Worm (Caenorhabditis elegans) whole organism, midembryonic: ENCODE results near the gene spe-10.

Experiments
- T22C8.4 ChIP-seq: fragments of 200-800 bp; sonication (Bioruptor generic); IDR thresholded peaks from 2 replicates; pipeline ENCODE4 v1.3.6; 2022; ENCODE audit warnings: missing genetic modification characterization, missing compliant biosample characterization
- cog-1 ChIP-seq: sonication (generic microtip); optimal IDR thresholded peaks from 2 replicates; lab custom pipeline; 2016; ENCODE audit warnings: missing genetic modification characterization, missing compliant biosample characterization
- flt-1 ChIP-seq: fragments of 200-800 bp; sonication (Bioruptor generic); IDR thresholded peaks from 2 replicates; pipeline ENCODE4 v1.3.6; 2022; ENCODE audit warnings: missing genetic modification characterization, missing compliant biosample characterization
- klf-2 ChIP-seq: fragments of 200-800 bp; sonication (Bioruptor generic); conservative IDR thresholded peaks from 2 replicates; pipeline ENCODE4 v1.3.6; 2022; ENCODE audit warnings: missing genetic modification reagents, missing genetic modification characterization, missing compliant biosample characterization
- med-1 ChIP-seq: sonication (generic microtip); optimal IDR thresholded peaks from 2 replicates; lab custom pipeline; 2017; ENCODE audit warnings: missing genetic modification characterization, mild to moderate bottlenecking, missing compliant biosample characterization, antibody characterized with exemption, missing genetic modification reagents; ENCODE audit not compliant: insufficient read depth
- ref-1 ChIP-seq: fragments of 200-800 bp; sonication (Bioruptor generic); conservative IDR thresholded peaks from 2 replicates; pipeline ENCODE4 v1.3.6; 2022; ENCODE audit warnings: missing genetic modification reagents, missing genetic modification characterization, missing compliant biosample characterization
- tab-1 ChIP-seq: fragments of 200-800 bp; sonication (Bioruptor generic); IDR thresholded peaks from 2 replicates; pipeline ENCODE4 v1.3.6; 2022; ENCODE audit warnings: missing genetic modification characterization, missing compliant biosample characterization
- ztf-23 ChIP-seq: fragments of 200-800 bp; sonication (Bioruptor generic); IDR thresholded peaks from 2 replicates; pipeline ENCODE4 v1.3.6; 2022; ENCODE audit warnings: missing genetic modification reagents, missing genetic modification characterization, missing compliant biosample characterization
- ztf-29 ChIP-seq: fragments of 200-800 bp; sonication (Bioruptor generic); IDR thresholded peaks from 2 replicates; pipeline ENCODE4 v1.3.6; 2022; ENCODE audit warnings: missing genetic modification reagents, missing genetic modification characterization, missing compliant biosample characterization

Gene spe-10

ce11 chrV:10426253-10426652 is 42.2 kb downstream of the spe-10 start, which contains the start of gene apc-10:
apc-10 (minus strand) TSS chrV:10426353.
- TF ChIP-seq klf-2 (GFP tag; lab: Robert Waterston, UW) (no peak), ref-1 (no peak), flt-1 (GFP tag; lab: Robert Waterston, UW) (no peak), ztf-29 (no peak), T22C8.4 (GFP tag; lab: Robert Waterston, UW) (no peak), ztf-23 (GFP tag; lab: Robert Waterston, UW) (no peak), med-1 (GFP tag; lab: Kevin White, UChicago) (no peak), cog-1 (tag; lab: Kevin White, UChicago) (no peak), tab-1 (no peak)

ce11 chrV:10428608-10429007 is 44.6 kb downstream of the spe-10 start, which contains the start of gene tag-314:
tag-314 (minus strand) TSS chrV:10428708.
- no peak for TF ChIP-seq ref-1
- TF ChIP-seq cog-1 (tag; lab: Kevin White, UChicago): no peak
- TF ChIP-seq flt-1 (GFP tag; lab: Robert Waterston, UW): no peak
- TF ChIP-seq tab-1: no peak
- TF ChIP-seq med-1 (GFP tag; lab: Kevin White, UChicago): no peak
- no peak for TF ChIP-seq ztf-23 (GFP tag; lab: Robert Waterston, UW)
- TF ChIP-seq klf-2 (GFP tag; lab: Robert Waterston, UW): no peak
- TF ChIP-seq ztf-29: no peak
- no peak for TF ChIP-seq T22C8.4 (GFP tag; lab: Robert Waterston, UW)

- TF ChIP-seq cog-1 (tag; lab: Kevin White, UChicago): no peak
- no peak for TF ChIP-seq klf-2 (GFP tag; lab: Robert Waterston, UW)
- no peak for TF ChIP-seq ref-1
- TF ChIP-seq ztf-29: no peak
- TF ChIP-seq T22C8.4 (GFP tag; lab: Robert Waterston, UW): no peak
- no peak for TF ChIP-seq med-1 (GFP tag; lab: Kevin White, UChicago)
- TF ChIP-seq tab-1: no peak
- no peak for TF ChIP-seq ztf-23 (GFP tag; lab: Robert Waterston, UW)
- TF ChIP-seq flt-1 (GFP tag; lab: Robert Waterston, UW): no peak
Observed at ce11 chrV:10432607-10433006, 48.6 kb downstream of the spe-10 start.

- TF ChIP-seq med-1 (GFP tag; lab: Kevin White, UChicago): no peak
- TF ChIP-seq flt-1 (GFP tag; lab: Robert Waterston, UW): no peak
- no peak for TF ChIP-seq ztf-23 (GFP tag; lab: Robert Waterston, UW)
- no peak for TF ChIP-seq tab-1
- no peak for TF ChIP-seq klf-2 (GFP tag; lab: Robert Waterston, UW)
- TF ChIP-seq T22C8.4 (GFP tag; lab: Robert Waterston, UW): no peak
- no peak for TF ChIP-seq ref-1
- TF ChIP-seq cog-1 (tag; lab: Kevin White, UChicago): no peak
- TF ChIP-seq ztf-29: no peak
Observed at ce11 chrV:10433721-10434120, 49.7 kb downstream of the spe-10 start, which contains the start of gene Y32F6A.4. Y32F6A.4 (minus strand) TSS chrV:10434067.

DNA sequence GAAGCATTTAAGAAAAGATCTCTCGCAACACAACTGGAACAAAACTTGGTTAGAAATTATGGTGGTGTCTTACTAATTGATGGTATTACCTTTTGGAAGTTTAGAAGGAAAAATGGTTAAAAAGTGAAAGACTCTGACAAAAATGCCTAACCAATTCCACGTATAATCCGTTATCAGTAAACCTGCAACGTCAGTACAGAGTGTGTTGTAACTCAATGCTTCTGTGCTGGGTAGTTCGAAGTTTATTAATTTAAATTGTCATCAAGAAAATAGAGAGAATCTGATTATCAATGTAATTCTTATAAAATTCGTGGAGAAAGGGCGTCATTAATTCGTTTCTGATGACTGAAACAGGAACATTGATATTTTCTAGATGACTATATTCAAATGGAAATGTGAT is 51.1 kb downstream of the spe-10 start:
- TF ChIP-seq med-1 (GFP tag; lab: Kevin White, UChicago): no peak
- TF ChIP-seq tab-1: no peak
- TF ChIP-seq ztf-29: no peak
- TF ChIP-seq ref-1: no peak
- no peak for TF ChIP-seq flt-1 (GFP tag; lab: Robert Waterston, UW)
- no peak for TF ChIP-seq klf-2 (GFP tag; lab: Robert Waterston, UW)
- no peak for TF ChIP-seq ztf-23 (GFP tag; lab: Robert Waterston, UW)
- TF ChIP-seq cog-1 (tag; lab: Kevin White, UChicago): no peak
- TF ChIP-seq T22C8.4 (GFP tag; lab: Robert Waterston, UW): no peak
